Worm (Caenorhabditis elegans) whole organism, L4 larva: ENCODE data around the gene ptr-1.

Experiments
- F26F4.8 ChIP-seq: fragments of 200-800 bp; sonication (Bioruptor generic); conservative IDR thresholded peaks from 2 replicates; pipeline ENCODE4 v1.3.6; 2022; ENCODE audit warnings: missing genetic modification characterization, missing compliant biosample characterization
- F49E8.2 ChIP-seq: sonication (generic microtip); optimal IDR thresholded peaks from 2 replicates; lab custom pipeline; 2016; ENCODE audit warnings: missing compliant biosample characterization, mild to moderate bottlenecking, missing genetic modification characterization, borderline replicate concordance
- T20F7.1 ChIP-seq: fragments of 200-800 bp; sonication (Bioruptor generic); optimal IDR thresholded peaks from 2 replicates; lab custom pipeline; 2018; ENCODE audit warnings: mild to moderate bottlenecking, missing genetic modification characterization, missing compliant biosample characterization
- Y48G9A.11 ChIP-seq: fragments of 200-800 bp; sonication (Bioruptor generic); IDR thresholded peaks from 2 replicates; pipeline ENCODE4 v1.3.6; 2022; ENCODE audit warnings: missing genetic modification reagents, missing genetic modification characterization, missing compliant biosample characterization
- Y5F2A.4 ChIP-seq: fragments of 200-800 bp; sonication (Bioruptor generic); optimal IDR thresholded peaks from 2 replicates; lab custom pipeline; 2018; ENCODE audit warnings: mild to moderate bottlenecking, missing genetic modification characterization, missing compliant biosample characterization
- Y75B8A.6 ChIP-seq: fragments of 200-800 bp; sonication (Bioruptor generic); IDR thresholded peaks from 2 replicates; pipeline ENCODE4 v1.3.6; 2022; ENCODE audit warnings: missing genetic modification reagents, missing genetic modification characterization, missing compliant biosample characterization
- ceh-44 ChIP-seq: fragments of 200-800 bp; sonication (Bioruptor generic); IDR thresholded peaks from 2 replicates; pipeline ENCODE4 v1.3.6; 2022; ENCODE audit warnings: missing genetic modification reagents, missing genetic modification characterization, missing compliant biosample characterization
- ceh-62 ChIP-seq: sonication (generic microtip); optimal IDR thresholded peaks from 2 replicates; lab custom pipeline; 2017; ENCODE audit warnings: missing biosample characterization, missing genetic modification characterization
- daf-12 ChIP-seq: fragments of 150-350 bp; optimal IDR thresholded peaks from 2 replicates; lab custom pipeline; 2014; ENCODE audit warnings: missing biosample characterization, missing genetic modification reagents, missing genetic modification characterization
- daf-16 ChIP-seq, 3 experiments: sonication (generic microtip); optimal IDR thresholded peaks; 2 replicates each; lab custom pipeline; 2016 to 2017; ENCODE audit warnings: missing genetic modification characterization in 3 of 3, missing genetic modification reagents in 3 of 3, mild to moderate bottlenecking in 2 of 3, missing compliant biosample characterization in 2 of 3, missing biosample characterization in 1 of 3, moderate library complexity in 1 of 3
- daf-19 ChIP-seq: fragments of 200-800 bp; sonication (Bioruptor generic); conservative IDR thresholded peaks from 2 replicates; pipeline ENCODE4 v1.3.6; 2022; ENCODE audit warnings: missing genetic modification characterization, missing compliant biosample characterization
- daf-8 ChIP-seq: fragments of 200-800 bp; sonication (Bioruptor generic); IDR thresholded peaks from 2 replicates; pipeline ENCODE4 v1.3.6; 2022; ENCODE audit warnings: missing genetic modification characterization, missing compliant biosample characterization
- dmd-9 ChIP-seq: fragments of 200-800 bp; sonication (Bioruptor generic); IDR thresholded peaks from 2 replicates; pipeline ENCODE4 v1.3.6; 2022; ENCODE audit warnings: missing genetic modification reagents, missing genetic modification characterization, missing compliant biosample characterization
- duxl-1 ChIP-seq: sonication (generic microtip); optimal IDR thresholded peaks from 2 replicates; lab custom pipeline; 2016; ENCODE audit warnings: mild to moderate bottlenecking, missing genetic modification characterization, moderate library complexity, missing compliant biosample characterization; ENCODE audit not compliant: poor library complexity
- egl-43 ChIP-seq: fragments of 200-800 bp; sonication (Bioruptor generic); IDR thresholded peaks from 2 replicates; pipeline ENCODE4 v1.3.6; 2022; ENCODE audit warnings: missing genetic modification reagents, missing genetic modification characterization, missing compliant biosample characterization
- fos-1 ChIP-seq: fragments of 150-350 bp; optimal IDR thresholded peaks from 2 replicates; lab custom pipeline; 2014; ENCODE audit warnings: missing biosample characterization, missing genetic modification characterization
- jun-1 ChIP-seq: fragments of 150-350 bp; optimal IDR thresholded peaks from 2 replicates; lab custom pipeline; 2014; ENCODE audit warnings: missing biosample characterization, missing genetic modification reagents, missing genetic modification characterization
- lim-7 ChIP-seq: fragments of 200-800 bp; sonication (Bioruptor generic); IDR thresholded peaks from 2 replicates; pipeline ENCODE4 v1.3.6; 2022; ENCODE audit warnings: missing genetic modification characterization, missing compliant biosample characterization
- lin-13 ChIP-seq: fragments of 150-350 bp; optimal IDR thresholded peaks from 2 replicates; lab custom pipeline; 2014; ENCODE audit warnings: missing biosample characterization, missing genetic modification reagents, missing genetic modification characterization
- lin-29 ChIP-seq: fragments of 200-800 bp; sonication (Bioruptor generic); IDR thresholded peaks from 2 replicates; pipeline ENCODE4 v1.3.6; 2022; ENCODE audit warnings: missing genetic modification reagents, missing genetic modification characterization, missing compliant biosample characterization
- mdl-1 ChIP-seq, 2 experiments: fragments of 150-350 bp in 1 of 2; sonication (generic microtip) in 1 of 2; optimal IDR thresholded peaks; 2 replicates each; lab custom pipeline; 2014 to 2017; ENCODE audit warnings: missing biosample characterization in 2 of 2, missing genetic modification characterization in 2 of 2
- mep-1 ChIP-seq: fragments of 150-350 bp; sonication (generic microtip); optimal IDR thresholded peaks from 3 replicates; lab custom pipeline; 2014; ENCODE audit warnings: missing biosample characterization, missing genetic modification characterization
- mes-2 ChIP-seq: sonication (generic microtip); optimal IDR thresholded peaks from 2 replicates; lab custom pipeline; 2016; ENCODE audit warnings: missing genotype, mild to moderate bottlenecking, missing genetic modification characterization, missing compliant biosample characterization; ENCODE audit not compliant: poor library complexity, severe bottlenecking
- nhr-28 ChIP-seq: fragments of 150-350 bp; optimal IDR thresholded peaks from 2 replicates; lab custom pipeline; 2014; ENCODE audit warnings: missing biosample characterization, missing genetic modification characterization
- nhr-42 ChIP-seq: fragments of 200-800 bp; sonication (Bioruptor generic); IDR thresholded peaks from 2 replicates; pipeline ENCODE4 v1.3.6; 2022; ENCODE audit warnings: missing genetic modification characterization, missing compliant biosample characterization
- nhr-48 ChIP-seq: sonication (generic microtip); optimal IDR thresholded peaks from 2 replicates; lab custom pipeline; 2016; ENCODE audit warnings: mild to moderate bottlenecking, missing genetic modification characterization, missing compliant biosample characterization
- nhr-77 ChIP-seq: fragments of 150-350 bp; optimal IDR thresholded peaks from 2 replicates; lab custom pipeline; 2014; ENCODE audit warnings: missing biosample characterization, missing genetic modification characterization
- pha-4 ChIP-seq, 2 experiments: fragments of 150-350 bp in 1 of 2; fragments of 200-800 bp in 1 of 2; sonication (Bioruptor generic) in 1 of 2; IDR thresholded peaks in 1 of 2; optimal IDR thresholded peaks in 1 of 2; 2 replicates each; pipeline versions ENCODE4 v1.3.6 to Lab custom; 2014 to 2022; ENCODE audit warnings: missing genetic modification characterization in 2 of 2, missing genetic modification reagents in 2 of 2, missing biosample characterization in 1 of 2, missing compliant biosample characterization in 1 of 2
- skn-1 ChIP-seq: fragments of 150-350 bp; optimal IDR thresholded peaks from 2 replicates; lab custom pipeline; 2014; ENCODE audit warnings: missing biosample characterization, missing genetic modification characterization
- unc-39 ChIP-seq: sonication (generic microtip); optimal IDR thresholded peaks from 2 replicates; lab custom pipeline; 2017; ENCODE audit warnings: missing biosample characterization, missing genetic modification characterization
- unc-62 ChIP-seq, 3 experiments: fragments of 150-350 bp in 1 of 3; sonication (generic microtip); optimal IDR thresholded peaks in 2 of 3; peaks in 1 of 3; 1 replicate in 1 of 3; 2 replicates in 2 of 3; lab custom pipeline; 2014 to 2017; ENCODE audit warnings: missing biosample characterization in 3 of 3, missing genetic modification characterization in 3 of 3, missing genetic modification reagents in 3 of 3, missing genotype in 1 of 3
- zag-1 ChIP-seq: fragments of 150-350 bp; optimal IDR thresholded peaks from 2 replicates; lab custom pipeline; 2014; ENCODE audit warnings: missing biosample characterization, missing genetic modification characterization
- zfp-2 ChIP-seq: sonication (generic microtip); optimal IDR thresholded peaks from 2 replicates; lab custom pipeline; 2016; ENCODE audit warnings: mild to moderate bottlenecking, missing genetic modification characterization, missing compliant biosample characterization
- zip-2 ChIP-seq: fragments of 150-350 bp; optimal IDR thresholded peaks from 2 replicates; lab custom pipeline; 2014; ENCODE audit warnings: missing biosample characterization, missing genetic modification characterization
- ztf-11 ChIP-seq: fragments of 150-350 bp; optimal IDR thresholded peaks from 2 replicates; lab custom pipeline; 2014; ENCODE audit warnings: missing biosample characterization, missing genetic modification characterization

The ptr-1 gene

ce11 chrV:9143896-9144295, 37.6 kb downstream of the ptr-1 start:
- TF ChIP-seq egl-43 (no peak), nhr-28 (tag; lab: Kevin White, UChicago) (peak; percentile 23), daf-12 (tag; lab: Kevin White, UChicago) (no peak)

- no peak for TF ChIP-seq Y75B8A.6
- TF ChIP-seq zag-1 (tag; lab: Kevin White, UChicago): no peak
- no peak for TF ChIP-seq mep-1 (tag; lab: Kevin White, UChicago)
- no peak for TF ChIP-seq lin-29 (GFP tag; lab: Robert Waterston, UW)
- no peak for TF ChIP-seq daf-8 (GFP tag; lab: Robert Waterston, UW)
- TF ChIP-seq lin-13 (GFP tag; lab: Kevin White, UChicago): no peak
These were observed 40.2 kb downstream of the ptr-1 start, which contains the start of gene pitr-3 for ce11 chrV:9141297-9141696. Gene pitr-3, minus strand, starts transcription at chrV:9141397.

- no peak for TF ChIP-seq skn-1 (tag; lab: Kevin White, UChicago)
These were observed 43.9 kb downstream of the ptr-1 start, which contains the start of gene pitr-2 for ce11 chrV:9137618-9138017. Gene pitr-2, minus strand, starts transcription at chrV:9137718.

- TF ChIP-seq unc-39 (tag; lab: Kevin White, UChicago) (no peak), unc-62 (GFP tag; optimal IDR thresholded peaks at IDR 0.05 in 1 of 2; lab: Kevin White, UChicago) (peak in 1 of 2 experiments; percentile 53), unc-62 (tag; optimal IDR thresholded peaks at IDR 0.05; lab: Kevin White, UChicago) (no peak)
These were observed 47.6 kb downstream of the ptr-1 start, which contains the start of gene B0222.1 for ce11 chrV:9133950-9134349. Gene B0222.1, plus strand, starts transcription at chrV:9134255.

ce11 chrV:9132043-9132442, 49.5 kb downstream of the ptr-1 start, which contains the start of gene F21C10.1:
Gene F21C10.1, plus strand, starts transcription at chrV:9132343.
- TF ChIP-seq ceh-62 (tag; lab: Kevin White, UChicago): no peak
- no peak for TF ChIP-seq dmd-9 (GFP tag; lab: Robert Waterston, UW)
- TF ChIP-seq daf-19 (GFP tag; lab: Robert Waterston, UW): no peak
- no peak for TF ChIP-seq mes-2 (tag; lab: Kevin White, UChicago)
- no peak for TF ChIP-seq duxl-1 (tag; lab: Kevin White, UChicago)
- no peak for TF ChIP-seq ztf-11 (tag; lab: Kevin White, UChicago)
- no peak for TF ChIP-seq mdl-1 (tag; optimal IDR thresholded peaks at IDR 0.05; lab: Kevin White, UChicago)
- TF ChIP-seq F26F4.8: no peak
- no peak for TF ChIP-seq F49E8.2 (tag; lab: Kevin White, UChicago)
- no peak for TF ChIP-seq Y5F2A.4 (GFP tag; lab: Kevin White, UChicago)
- TF ChIP-seq pha-4 (GFP tag; IDR thresholded peaks at IDR 0.05; lab: Robert Waterston, UW): no peak
- no peak for TF ChIP-seq pha-4 (tag; optimal IDR thresholded peaks at IDR 0.05; lab: Kevin White, UChicago)
- no peak for TF ChIP-seq daf-12 (tag; lab: Kevin White, UChicago)
- no peak for TF ChIP-seq Y48G9A.11 (GFP tag; lab: Robert Waterston, UW)
- no peak for TF ChIP-seq nhr-48 (tag; lab: Kevin White, UChicago)

- TF ChIP-seq ceh-44 (no peak), fos-1 (no peak), lim-7 (GFP tag; lab: Robert Waterston, UW) (no peak), Y48G9A.11 (GFP tag; lab: Robert Waterston, UW) (no peak), nhr-42 (GFP tag; lab: Robert Waterston, UW) (no peak), jun-1 (tag; lab: Kevin White, UChicago) (no peak), zfp-2 (tag; lab: Kevin White, UChicago) (no peak), daf-16 (GFP tag; optimal IDR thresholded peaks at IDR 0.05; lab: Kevin White, UChicago) (no peak), daf-16 (tag; optimal IDR thresholded peaks at IDR 0.05; lab: Kevin White, UChicago) (no peak), nhr-77 (tag; lab: Kevin White, UChicago) (no peak), zip-2 (tag; lab: Kevin White, UChicago) (no peak), T20F7.1 (GFP tag; lab: Kevin White, UChicago) (no peak)
These were observed 50.8 kb downstream of the ptr-1 start, which contains the start of gene F21C10.19 for ce11 chrV:9130766-9131165. Gene F21C10.19, plus strand, starts transcription at chrV:9131066.
